Fruit fly (Drosophila melanogaster): ENCODE results near the gene Arl1.

DNA sequence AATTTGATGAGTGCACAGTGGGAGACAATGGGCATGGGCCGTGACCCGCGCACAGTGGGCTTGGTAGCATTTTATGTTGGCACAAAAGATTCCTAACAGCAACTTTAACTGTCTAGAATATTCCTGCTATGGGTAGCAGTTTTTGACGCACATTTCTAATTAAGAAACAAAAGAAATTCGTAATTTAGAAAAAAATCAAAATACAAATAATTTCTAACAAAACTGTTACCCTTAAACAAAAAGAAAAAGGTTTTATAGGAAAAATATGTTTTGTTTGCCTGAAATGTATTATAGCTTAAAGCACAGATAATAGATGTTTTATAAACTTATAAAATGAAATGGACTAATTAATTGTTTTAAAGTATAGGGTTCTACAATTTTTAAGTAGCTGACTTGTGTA is 34.0 kb downstream of the Arl1 start:
- TF ChIP-seq CG12299 (tag; optimal IDR thresholded peaks at IDR 0.05): no peak
- no peak for TF ChIP-seq CG3838 (GFP tag; optimal IDR thresholded peaks at IDR 0.05)
